Worm (Caenorhabditis elegans) whole organism, young adult: ENCODE results near the gene gldi-8.
A peak's percentile ranks its signal among the peaks of the same experiment; 100 is the strongest.

Source experiments
- B0019.2 ChIP-seq: fragments of 200-800 bp; sonication (Bioruptor generic); conservative IDR thresholded peaks from 2 replicates; pipeline ENCODE4 v1.3.6; 2022; ENCODE audit warnings: missing genetic modification reagents, missing genetic modification characterization, missing compliant biosample characterization
- B0261.1 ChIP-seq: sonication (generic microtip); optimal IDR thresholded peaks from 2 replicates; lab custom pipeline; 2016; ENCODE audit warnings: mild to moderate bottlenecking, missing genetic modification characterization, moderate library complexity, missing compliant biosample characterization
- B0336.3 ChIP-seq: fragments of 200-800 bp; sonication (Bioruptor generic); IDR thresholded peaks from 2 replicates; pipeline ENCODE4 v1.3.6; 2022; ENCODE audit warnings: missing genetic modification characterization, missing compliant biosample characterization
- C17E4.6 ChIP-seq: fragments of 200-800 bp; sonication (Bioruptor generic); IDR thresholded peaks from 2 replicates; pipeline ENCODE4 v1.3.6; 2022; ENCODE audit warnings: missing genetic modification reagents, missing genetic modification characterization, missing compliant biosample characterization
- F52B5.7 ChIP-seq: sonication (generic microtip); optimal IDR thresholded peaks from 2 replicates; lab custom pipeline; 2016; ENCODE audit warnings: mild to moderate bottlenecking, missing genetic modification characterization, missing compliant biosample characterization
- F55B11.4 ChIP-seq: sonication (generic microtip); optimal IDR thresholded peaks from 2 replicates; lab custom pipeline; 2016; ENCODE audit warnings: missing compliant biosample characterization, missing genetic modification characterization, borderline replicate concordance; ENCODE audit not compliant: insufficient read depth
- F57A8.1 ChIP-seq: fragments of 200-800 bp; sonication (Bioruptor generic); optimal IDR thresholded peaks from 2 replicates; lab custom pipeline; 2018; ENCODE audit warnings: mild to moderate bottlenecking, missing genetic modification characterization, moderate library complexity, missing compliant biosample characterization
- K12H6.12 ChIP-seq: fragments of 200-800 bp; sonication (Bioruptor generic); optimal IDR thresholded peaks from 2 replicates; lab custom pipeline; 2018; ENCODE audit warnings: mild to moderate bottlenecking, missing genetic modification characterization, missing compliant biosample characterization
- T26A5.8 ChIP-seq: sonication (generic microtip); optimal IDR thresholded peaks from 2 replicates; lab custom pipeline; 2016; ENCODE audit warnings: missing genetic modification characterization, missing compliant biosample characterization
- akir-1 ChIP-seq: fragments of 200-800 bp; sonication (Bioruptor generic); optimal IDR thresholded peaks from 2 replicates; lab custom pipeline; 2018; ENCODE audit warnings: mild to moderate bottlenecking, missing genetic modification characterization, moderate library complexity, missing compliant biosample characterization
- ama-1 ChIP-seq, 3 experiments: fragments of 150-350 bp in 1 of 3; sonication (generic microtip) in 2 of 3; optimal IDR thresholded peaks; 2 replicates each; lab custom pipeline; 2014 to 2018; ENCODE audit warnings: missing biosample characterization in 2 of 3, missing genetic modification characterization in 2 of 3, missing genetic modification reagents in 2 of 3
- atf-7 ChIP-seq: sonication (generic microtip); optimal IDR thresholded peaks from 2 replicates; lab custom pipeline; 2017; ENCODE audit warnings: mild to moderate bottlenecking, missing genetic modification characterization, missing compliant biosample characterization
- athp-1 ChIP-seq: sonication (generic microtip); optimal IDR thresholded peaks from 2 replicates; lab custom pipeline; 2017; ENCODE audit warnings: mild to moderate bottlenecking, missing genetic modification characterization, missing compliant biosample characterization
- attf-5 ChIP-seq: fragments of 200-800 bp; sonication (Bioruptor generic); optimal IDR thresholded peaks from 2 replicates; lab custom pipeline; 2018; ENCODE audit warnings: mild to moderate bottlenecking, missing genetic modification characterization, missing compliant biosample characterization
- attf-6 ChIP-seq: fragments of 200-800 bp; sonication (Bioruptor generic); IDR thresholded peaks from 2 replicates; pipeline ENCODE4 v1.3.6; 2022; ENCODE audit warnings: missing genetic modification reagents, missing genetic modification characterization, missing compliant biosample characterization
- cebp-1 ChIP-seq, 2 experiments: fragments of 200-800 bp in 1 of 2; sonication (Bioruptor generic) in 1 of 2; sonication (generic microtip) in 1 of 2; IDR thresholded peaks in 1 of 2; optimal IDR thresholded peaks in 1 of 2; 2 replicates each; pipeline versions ENCODE4 v1.3.6 to Lab custom; 2017 to 2022; ENCODE audit warnings: missing compliant biosample characterization in 2 of 2, missing genetic modification characterization in 2 of 2, mild to moderate bottlenecking in 1 of 2, missing genetic modification reagents in 1 of 2, moderate library complexity in 1 of 2
- cebp-2 ChIP-seq: fragments of 200-800 bp; sonication (Bioruptor generic); IDR thresholded peaks from 2 replicates; pipeline ENCODE4 v1.3.6; 2022; ENCODE audit warnings: missing genetic modification characterization, missing compliant biosample characterization
- ceh-100 ChIP-seq: fragments of 200-800 bp; sonication (Bioruptor generic); IDR thresholded peaks from 2 replicates; pipeline ENCODE4 v1.3.6; 2022; ENCODE audit warnings: missing genetic modification reagents, missing genetic modification characterization, missing compliant biosample characterization
- ceh-40 ChIP-seq: fragments of 200-800 bp; sonication (Bioruptor generic); IDR thresholded peaks from 2 replicates; pipeline ENCODE4 v1.3.6; 2022; ENCODE audit warnings: missing genetic modification characterization, missing compliant biosample characterization
- dpl-1 ChIP-seq: fragments of 150-350 bp; optimal IDR thresholded peaks from 2 replicates; lab custom pipeline; 2014; ENCODE audit warnings: missing biosample characterization, missing genetic modification reagents, missing genetic modification characterization
- egl-18 ChIP-seq: fragments of 200-800 bp; sonication (Bioruptor generic); IDR thresholded peaks from 2 replicates; pipeline ENCODE4 v1.3.6; 2022; ENCODE audit warnings: missing genetic modification reagents, missing genetic modification characterization, missing compliant biosample characterization
- egl-44 ChIP-seq: fragments of 200-800 bp; sonication (Bioruptor generic); IDR thresholded peaks from 2 replicates; pipeline ENCODE4 v1.3.6; 2022; ENCODE audit warnings: missing genetic modification reagents, missing genetic modification characterization, missing compliant biosample characterization
- ets-4 ChIP-seq: fragments of 200-800 bp; sonication (Bioruptor generic); optimal IDR thresholded peaks from 2 replicates; lab custom pipeline; 2018; ENCODE audit warnings: mild to moderate bottlenecking, missing genetic modification characterization, missing compliant biosample characterization
- gei-17 ChIP-seq: fragments of 200-800 bp; sonication (Bioruptor generic); optimal IDR thresholded peaks from 2 replicates; lab custom pipeline; 2018; ENCODE audit warnings: mild to moderate bottlenecking, missing genetic modification characterization, missing compliant biosample characterization
- lag-1 ChIP-seq: fragments of 200-800 bp; sonication (Bioruptor generic); IDR thresholded peaks from 2 replicates; pipeline ENCODE4 v1.3.6; 2022; ENCODE audit warnings: missing genetic modification reagents, missing genetic modification characterization, missing compliant biosample characterization
- lin-26 ChIP-seq: fragments of 200-800 bp; sonication (Bioruptor generic); IDR thresholded peaks from 2 replicates; pipeline ENCODE4 v1.3.6; 2022; ENCODE audit warnings: missing genetic modification reagents, missing genetic modification characterization, missing compliant biosample characterization
- lin-35 ChIP-seq, 3 experiments: fragments of 150-350 bp in 2 of 3; sonication (generic microtip) in 1 of 3; optimal IDR thresholded peaks; 2 replicates each; lab custom pipeline; 2014 to 2018; ENCODE audit warnings: missing biosample characterization in 3 of 3, missing genetic modification characterization in 3 of 3, missing genetic modification reagents in 3 of 3
- lsl-1 ChIP-seq: fragments of 200-800 bp; sonication (Bioruptor generic); optimal IDR thresholded peaks from 2 replicates; lab custom pipeline; 2018; ENCODE audit warnings: mild to moderate bottlenecking, missing genetic modification characterization, moderate library complexity, missing compliant biosample characterization
- madf-10 ChIP-seq: sonication (generic microtip); optimal IDR thresholded peaks from 2 replicates; lab custom pipeline; 2016; ENCODE audit warnings: mild to moderate bottlenecking, missing genetic modification characterization, missing compliant biosample characterization
- madf-3 ChIP-seq: fragments of 200-800 bp; sonication (Bioruptor generic); IDR thresholded peaks from 2 replicates; pipeline ENCODE4 v1.3.6; 2022; ENCODE audit warnings: missing genetic modification reagents, missing genetic modification characterization, missing compliant biosample characterization
- mcd-1 ChIP-seq: fragments of 200-800 bp; sonication (Bioruptor generic); IDR thresholded peaks from 2 replicates; pipeline ENCODE4 v1.3.6; 2022; ENCODE audit warnings: missing genetic modification reagents, missing genetic modification characterization, missing compliant biosample characterization
- mel-28 ChIP-seq: sonication (generic microtip); optimal IDR thresholded peaks from 2 replicates; lab custom pipeline; 2016; ENCODE audit warnings: borderline replicate concordance, mild to moderate bottlenecking, missing genetic modification characterization, missing compliant biosample characterization
- mes-4 ChIP-seq: sonication (generic microtip); optimal IDR thresholded peaks from 2 replicates; lab custom pipeline; 2016; ENCODE audit warnings: missing genotype, missing genetic modification characterization, missing compliant biosample characterization
- nfya-2 ChIP-seq: fragments of 200-800 bp; sonication (Bioruptor generic); IDR thresholded peaks from 2 replicates; pipeline ENCODE4 v1.3.6; 2022; ENCODE audit warnings: missing genetic modification reagents, missing genetic modification characterization, missing compliant biosample characterization
- rec-8 ChIP-seq, 2 experiments: sonication (generic microtip); optimal IDR thresholded peaks; 2 replicates each; lab custom pipeline; 2016; ENCODE audit warnings: mild to moderate bottlenecking in 2 of 2, missing genetic modification characterization in 2 of 2, missing genetic modification reagents in 2 of 2, missing genotype in 2 of 2, missing biosample characterization in 1 of 2, missing compliant biosample characterization in 1 of 2, moderate library complexity in 1 of 2
- rpc-1 ChIP-seq, 2 experiments: fragments of 150-350 bp in 1 of 2; sonication (generic microtip) in 1 of 2; optimal IDR thresholded peaks; 2 replicates each; lab custom pipeline; 2014 to 2018; ENCODE audit warnings: missing biosample characterization in 1 of 2, missing genetic modification characterization in 1 of 2, missing genetic modification reagents in 1 of 2, missing genotype in 1 of 2
- snpc-1.3 ChIP-seq: sonication (generic microtip); optimal IDR thresholded peaks from 2 replicates; lab custom pipeline; 2017; ENCODE audit warnings: missing genetic modification characterization, mild to moderate bottlenecking, missing compliant biosample characterization, antibody characterized with exemption, moderate library complexity, missing genotype, missing genetic modification reagents; ENCODE audit not compliant: insufficient read depth
- snpc-3.4 ChIP-seq: sonication (generic microtip); optimal IDR thresholded peaks from 2 replicates; lab custom pipeline; 2017; ENCODE audit warnings: missing genetic modification characterization, mild to moderate bottlenecking, missing compliant biosample characterization, antibody characterized with exemption, moderate library complexity, missing genotype, missing genetic modification reagents
- tbx-9 ChIP-seq: sonication (generic microtip); optimal IDR thresholded peaks from 2 replicates; lab custom pipeline; 2016; ENCODE audit warnings: borderline replicate concordance, missing genetic modification characterization, inconsistent platforms, missing compliant biosample characterization
- tlf-1 ChIP-seq: fragments of 200-800 bp; sonication (Bioruptor generic); optimal IDR thresholded peaks from 2 replicates; lab custom pipeline; 2018; ENCODE audit warnings: mild to moderate bottlenecking, missing genetic modification characterization, missing compliant biosample characterization
- xnd-1 ChIP-seq: sonication (generic microtip); optimal IDR thresholded peaks from 2 replicates; lab custom pipeline; 2016; ENCODE audit warnings: missing genotype, missing genetic modification reagents, missing genetic modification characterization, missing compliant biosample characterization
- zfh-2 ChIP-seq: fragments of 200-800 bp; sonication (Bioruptor generic); conservative IDR thresholded peaks from 2 replicates; pipeline ENCODE4 v1.3.6; 2022; ENCODE audit warnings: missing genetic modification reagents, missing genetic modification characterization, missing compliant biosample characterization
- ztf-22 ChIP-seq: fragments of 200-800 bp; sonication (Bioruptor generic); optimal IDR thresholded peaks from 2 replicates; lab custom pipeline; 2018; ENCODE audit warnings: mild to moderate bottlenecking, missing genetic modification characterization, moderate library complexity, missing compliant biosample characterization

The gldi-8 gene

DNA sequence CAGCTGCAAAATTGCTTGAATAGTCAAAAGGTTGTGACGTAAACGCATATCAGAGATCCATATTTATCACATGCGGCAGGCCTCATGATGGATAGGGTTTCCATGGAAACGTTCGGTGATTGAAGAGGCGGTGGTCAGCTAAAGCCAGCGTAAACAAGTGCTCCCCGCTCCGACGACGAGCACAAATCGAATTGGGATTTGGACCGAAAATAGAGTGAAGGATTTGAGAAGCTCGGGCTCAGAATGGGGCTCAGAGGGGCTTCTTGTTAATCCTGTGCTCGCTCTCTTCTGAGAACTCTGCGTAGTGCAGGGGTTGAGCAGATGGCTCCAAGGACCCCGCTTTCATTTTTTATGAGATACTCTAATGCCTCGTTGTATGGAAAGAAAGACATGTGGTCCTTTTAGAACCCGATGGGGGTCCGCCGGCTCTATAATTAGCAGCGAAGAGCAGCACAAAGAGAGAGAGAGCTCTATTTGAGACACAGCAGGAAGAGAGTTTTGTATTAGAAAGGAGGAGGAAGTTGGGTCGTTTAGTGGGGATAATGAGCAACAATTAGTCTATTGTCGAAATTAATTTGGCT, 16.4 kb upstream of the gldi-8 start:
- TF ChIP-seq mcd-1 (GFP tag; lab: Robert Waterston, UW) (peak; percentile 3; the same call in 1 of the 2 replicates), lin-26 (GFP tag; lab: Robert Waterston, UW) (peak; percentile 55; the same call in 1 of the 2 replicates), B0261.1 (no peak), nfya-2 (GFP tag; lab: Robert Waterston, UW) (no peak), ets-4 (GFP tag; lab: Kevin White, UChicago) (no peak), zfh-2 (GFP tag; lab: Robert Waterston, UW) (peak; percentile 59)

DNA sequence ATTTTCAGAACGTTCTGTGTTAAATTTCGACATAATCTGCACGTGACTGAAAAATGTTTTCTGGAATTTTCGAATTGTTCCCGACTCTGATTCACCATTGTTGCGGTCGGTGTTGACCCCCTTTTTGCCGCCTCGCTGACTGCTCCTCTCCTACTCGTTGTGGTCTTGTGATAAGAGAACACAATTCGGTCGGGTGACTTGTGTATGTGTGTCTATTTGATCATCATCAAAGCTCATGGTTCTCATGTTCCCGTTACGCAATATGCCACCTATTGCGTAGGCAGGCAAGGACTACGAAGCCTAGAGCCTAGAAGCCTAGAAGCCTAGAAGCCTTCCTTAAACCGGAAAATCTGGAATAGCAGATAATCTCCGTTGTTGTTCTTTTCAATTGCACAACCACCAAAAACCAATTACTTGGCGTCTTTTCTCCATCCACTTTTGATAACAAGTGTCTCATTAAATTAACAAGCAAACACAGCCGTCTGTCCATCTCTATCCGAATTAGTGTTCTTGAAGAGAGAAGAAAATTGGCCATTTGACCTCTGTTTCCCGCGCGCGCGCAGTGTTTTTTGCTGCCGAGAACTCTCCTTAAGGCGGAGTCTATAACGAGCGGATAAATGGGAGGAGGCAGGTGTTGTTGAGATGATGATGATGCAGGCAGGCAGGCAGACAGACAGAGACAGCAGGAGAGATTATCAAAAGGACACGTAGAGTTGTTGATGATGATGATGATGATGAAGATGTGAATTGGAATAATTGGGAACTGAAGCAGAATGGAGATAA, 15.3 kb upstream of the gldi-8 start:
- TF ChIP-seq lin-35 (GFP tag; optimal IDR thresholded peaks at IDR 0.05; lab: Kevin White, UChicago): no peak
- peak; percentile 80 for TF ChIP-seq atf-7 (tag; lab: Kevin White, UChicago)
- no peak for TF ChIP-seq dpl-1 (GFP tag; lab: Kevin White, UChicago)
- peak; percentile 60; the same call in 1 of the 2 replicates for TF ChIP-seq egl-44 (GFP tag; lab: Robert Waterston, UW)
- TF ChIP-seq rpc-1 (optimal IDR thresholded peaks at IDR 0.05; lab: Kevin White, UChicago): peak; percentile 21
- no peak for TF ChIP-seq rpc-1 (tag; optimal IDR thresholded peaks at IDR 0.05; lab: Kevin White, UChicago)
- TF ChIP-seq xnd-1: no peak
- TF ChIP-seq F57A8.1: no peak
- no peak for TF ChIP-seq athp-1 (tag; lab: Kevin White, UChicago)
- no peak for TF ChIP-seq B0019.2 (GFP tag; lab: Robert Waterston, UW)
- no peak for TF ChIP-seq snpc-3.4 (tag; lab: Kevin White, UChicago)
- TF ChIP-seq ceh-100 (GFP tag; lab: Robert Waterston, UW): no peak
- TF ChIP-seq ztf-22: no peak
- no peak for TF ChIP-seq nfya-2 (GFP tag; lab: Robert Waterston, UW)
- TF ChIP-seq cebp-2: no peak
- no peak for TF ChIP-seq tbx-9 (tag; lab: Kevin White, UChicago)
- no peak for TF ChIP-seq T26A5.8 (tag; lab: Kevin White, UChicago)
- peak; percentile 69 for TF ChIP-seq K12H6.12 (tag; lab: Kevin White, UChicago)
- TF ChIP-seq rec-8 (tag; optimal IDR thresholded peaks at IDR 0.05; lab: Kevin White, UChicago): no peak
- TF ChIP-seq mel-28 (tag; lab: Kevin White, UChicago): no peak
- peak; percentile 80 for TF ChIP-seq madf-10
- peak; percentile 90 for TF ChIP-seq B0336.3
- no peak for TF ChIP-seq F55B11.4 (tag; lab: Kevin White, UChicago)
- TF ChIP-seq egl-18 (GFP tag; lab: Robert Waterston, UW): no peak
- TF ChIP-seq ama-1 (optimal IDR thresholded peaks at IDR 0.05; lab: Kevin White, UChicago): peak; percentile 78
- TF ChIP-seq ama-1 (GFP tag; optimal IDR thresholded peaks at IDR 0.05; lab: Kevin White, UChicago): no peak
- TF ChIP-seq mes-4 (tag; lab: Kevin White, UChicago): no peak
- TF ChIP-seq C17E4.6 (GFP tag; lab: Robert Waterston, UW): no peak
- TF ChIP-seq F52B5.7 (tag; lab: Kevin White, UChicago): no peak
- TF ChIP-seq attf-6 (GFP tag; lab: Robert Waterston, UW): no peak
- TF ChIP-seq attf-5 (GFP tag; lab: Kevin White, UChicago): peak; percentile 64
- TF ChIP-seq ceh-40 (GFP tag; lab: Robert Waterston, UW): no peak
- TF ChIP-seq akir-1 (GFP tag; lab: Kevin White, UChicago): no peak
- peak; percentile 45 for TF ChIP-seq tlf-1 (GFP tag; lab: Kevin White, UChicago)
- TF ChIP-seq cebp-1 (GFP tag; IDR thresholded peaks at IDR 0.05; lab: Robert Waterston, UW): peak; percentile 95
- peak; percentile 97 for TF ChIP-seq cebp-1 (tag; optimal IDR thresholded peaks at IDR 0.05; lab: Kevin White, UChicago)
- TF ChIP-seq gei-17 (GFP tag; lab: Kevin White, UChicago): peak; percentile 45
- no peak for TF ChIP-seq lag-1 (GFP tag; lab: Robert Waterston, UW)
- TF ChIP-seq madf-3 (GFP tag; lab: Robert Waterston, UW): peak; percentile 63; the same call in 1 of the 2 replicates
- TF ChIP-seq snpc-1.3: no peak
- TF ChIP-seq lsl-1 (GFP tag; lab: Kevin White, UChicago): no peak
